Fruit fly (Drosophila melanogaster) whole organism, embryonic: ENCODE results near the gene CG46311.

ENCODE experiments used
- Ada2b ChIP-seq: fragments of 200-800 bp; sonication (Bioruptor generic); IDR thresholded peaks from 2 replicates; pipeline ENCODE4 v1.3.6; 2022; ENCODE audit warnings: missing biosample characterization, missing genetic modification characterization
- Atf6 ChIP-seq: fragments of 200-800 bp; sonication (Bioruptor generic); IDR thresholded peaks from 2 replicates; pipeline ENCODE4 v1.3.6; 2022; ENCODE audit warnings: missing biosample characterization, missing genetic modification characterization
- Awh ChIP-seq: fragments of 200-800 bp; sonication (Bioruptor generic); IDR thresholded peaks from 2 replicates; pipeline ENCODE4, ENCODE4 v1.3.6; 2022; ENCODE audit warnings: missing biosample characterization, missing genetic modification characterization
- BEAF-32 ChIP-seq: fragments of 200-800 bp; sonication (Bioruptor generic); optimal IDR thresholded peaks from 3 replicates; lab custom pipeline; 2017; ENCODE audit warnings: missing biosample characterization, missing genetic modification characterization, mild to moderate bottlenecking, moderate library complexity, missing genetic modification reagents
- Blimp-1 ChIP-seq: fragments of 200-800 bp; sonication (Bioruptor generic); optimal IDR thresholded peaks from 3 replicates; lab custom pipeline; 2018; ENCODE audit warnings: missing biosample characterization, missing genetic modification characterization, mild to moderate bottlenecking, moderate library complexity, missing genetic modification reagents
- CG10366 ChIP-seq: fragments of 200-800 bp; sonication (Bioruptor generic); IDR thresholded peaks from 2 replicates; pipeline ENCODE4 v1.3.6; 2022; ENCODE audit warnings: missing biosample characterization, missing genetic modification characterization
- CG12942 ChIP-seq: fragments of 200-800 bp; sonication (Bioruptor generic); optimal IDR thresholded peaks from 3 replicates; lab custom pipeline; 2016; ENCODE audit warnings: missing biosample characterization, missing genetic modification characterization
- CG14860 ChIP-seq: fragments of 200-800 bp; sonication (Bioruptor generic); IDR thresholded peaks from 3 replicates; pipeline ENCODE4 v1.3.6; 2022; ENCODE audit warnings: missing biosample characterization, missing genetic modification characterization; ENCODE audit not compliant: partially characterized antibody
- CG15696 ChIP-seq: fragments of 200-800 bp; sonication (Bioruptor generic); optimal IDR thresholded peaks from 2 replicates; lab custom pipeline; 2019; ENCODE audit warnings: missing biosample characterization, mild to moderate bottlenecking, missing genetic modification characterization, moderate library complexity
- CG17361 ChIP-seq: fragments of 200-800 bp; sonication (Bioruptor generic); IDR thresholded peaks from 3 replicates; pipeline ENCODE4 v1.3.6; 2022; ENCODE audit warnings: missing biosample characterization, missing genetic modification characterization
- CG1832 ChIP-seq: fragments of 200-800 bp; sonication (Bioruptor generic); optimal IDR thresholded peaks from 2 replicates; lab custom pipeline; 2017; ENCODE audit warnings: missing biosample characterization, mild to moderate bottlenecking, missing genetic modification characterization, inconsistent platforms
- CG18619 ChIP-seq: fragments of 200-800 bp; sonication (Bioruptor generic); optimal IDR thresholded peaks from 3 replicates; lab custom pipeline; 2017; ENCODE audit warnings: missing biosample characterization, mild to moderate bottlenecking, missing genetic modification characterization
- CG3065 ChIP-seq: fragments of 200-800 bp; sonication (Bioruptor generic); optimal IDR thresholded peaks from 2 replicates; lab custom pipeline; 2016; ENCODE audit warnings: missing biosample characterization, missing genetic modification characterization
- CG32772 ChIP-seq: fragments of 200-800 bp; sonication (Bioruptor generic); IDR thresholded peaks from 2 replicates; pipeline ENCODE4 v1.3.6; 2022; ENCODE audit warnings: missing biosample characterization, missing genetic modification characterization
- CG34376 ChIP-seq: fragments of 200-800 bp; sonication (Bioruptor generic); optimal IDR thresholded peaks from 2 replicates; lab custom pipeline; 2018; ENCODE audit warnings: missing biosample characterization, mild to moderate bottlenecking, missing genetic modification characterization
- CG34422 ChIP-seq: fragments of 200-800 bp; sonication (Bioruptor generic); IDR thresholded peaks from 3 replicates; pipeline ENCODE4 v1.3.6; 2022; ENCODE audit warnings: missing biosample characterization, missing genetic modification characterization
- CG3726 ChIP-seq: fragments of 200-800 bp; sonication (Bioruptor generic); IDR thresholded peaks from 3 replicates; pipeline ENCODE4, ENCODE4 v1.3.6; 2022; ENCODE audit warnings: missing biosample characterization, missing genetic modification characterization
- CG3847 ChIP-seq: fragments of 200-800 bp; sonication (Bioruptor generic); IDR thresholded peaks from 2 replicates; pipeline ENCODE4 v1.3.6; 2022; ENCODE audit warnings: missing biosample characterization, missing genetic modification characterization
- CG4617 ChIP-seq: fragments of 200-800 bp; sonication (Bioruptor generic); optimal IDR thresholded peaks from 3 replicates; lab custom pipeline; 2016; ENCODE audit warnings: missing biosample characterization, missing genetic modification characterization, borderline replicate concordance
- CG4730 ChIP-seq: fragments of 200-800 bp; sonication (Bioruptor generic); IDR thresholded peaks from 2 replicates; pipeline ENCODE4 v1.3.6; 2022; ENCODE audit warnings: missing biosample characterization, missing genetic modification characterization
- CG6765 ChIP-seq: fragments of 200-800 bp; sonication (Bioruptor generic); optimal IDR thresholded peaks from 3 replicates; lab custom pipeline; 2017; ENCODE audit warnings: missing biosample characterization, mild to moderate bottlenecking, missing genetic modification characterization
- CG6791 ChIP-seq: fragments of 200-800 bp; sonication (Bioruptor generic); IDR thresholded peaks from 3 replicates; pipeline ENCODE4 v1.3.6; 2022; ENCODE audit warnings: missing biosample characterization, missing genetic modification characterization; ENCODE audit not compliant: partially characterized antibody
- Dbx ChIP-seq: fragments of 200-800 bp; sonication (Bioruptor generic); IDR thresholded peaks from 3 replicates; pipeline ENCODE4 v1.3.6; 2022; ENCODE audit warnings: missing biosample characterization, missing genetic modification characterization
- Hmr ChIP-seq: fragments of 200-800 bp; sonication (Bioruptor generic); optimal IDR thresholded peaks from 3 replicates; lab custom pipeline; 2017; ENCODE audit warnings: mild to moderate bottlenecking, missing biosample characterization, missing genetic modification reagents, missing genetic modification characterization
- MESR4 ChIP-seq: fragments of 200-800 bp; sonication (Bioruptor generic); optimal IDR thresholded peaks from 2 replicates; lab custom pipeline; 2018; ENCODE audit warnings: missing biosample characterization, mild to moderate bottlenecking, missing genetic modification characterization, moderate library complexity
- Rx ChIP-seq: fragments of 200-800 bp; sonication (Bioruptor generic); IDR thresholded peaks from 2 replicates; pipeline ENCODE4 v1.3.6; 2022; ENCODE audit warnings: missing biosample characterization, missing genetic modification characterization
- Sox102F ChIP-seq: fragments of 200-800 bp; sonication (Bioruptor generic); optimal IDR thresholded peaks from 2 replicates; lab custom pipeline; 2018; ENCODE audit warnings: missing biosample characterization, mild to moderate bottlenecking, missing genetic modification characterization, moderate library complexity
- Spps ChIP-seq: fragments of 200-800 bp; sonication (Bioruptor generic); optimal IDR thresholded peaks from 2 replicates; lab custom pipeline; 2018; ENCODE audit warnings: missing biosample characterization, mild to moderate bottlenecking, missing genetic modification characterization
- YL-1 ChIP-seq: fragments of 200-800 bp; sonication (Bioruptor generic); optimal IDR thresholded peaks from 3 replicates; lab custom pipeline; 2017; ENCODE audit warnings: missing biosample characterization, mild to moderate bottlenecking, missing genetic modification characterization
- abd-A ChIP-seq: fragments of 200-800 bp; sonication (Bioruptor generic); optimal IDR thresholded peaks from 3 replicates; lab custom pipeline; 2019; ENCODE audit warnings: missing biosample characterization, mild to moderate bottlenecking, missing genetic modification characterization, moderate library complexity
- amos ChIP-seq: fragments of 200-800 bp; sonication (Bioruptor generic); IDR thresholded peaks from 2 replicates; pipeline ENCODE4 v1.3.6; 2022; ENCODE audit warnings: missing biosample characterization, missing genetic modification characterization; ENCODE audit not compliant: partially characterized antibody
- bbx ChIP-seq: fragments of 200-800 bp; sonication (Bioruptor generic); IDR thresholded peaks from 2 replicates; pipeline ENCODE4 v1.3.6; 2022; ENCODE audit warnings: missing biosample characterization, missing genetic modification characterization; ENCODE audit not compliant: partially characterized antibody
- cg ChIP-seq: fragments of 200-800 bp; sonication (Bioruptor generic); optimal IDR thresholded peaks from 3 replicates; lab custom pipeline; 2019; ENCODE audit warnings: missing biosample characterization, mild to moderate bottlenecking, missing genetic modification characterization, moderate library complexity
- eve ChIP-seq, 2 experiments: fragments of >200 bp; optimal IDR thresholded peaks; 2 replicates each; lab custom pipeline; 2017; ENCODE audit warnings: missing biosample characterization in 2 of 2, missing genetic modification characterization in 2 of 2
- mirr ChIP-seq: fragments of 200-800 bp; sonication (Bioruptor generic); optimal IDR thresholded peaks from 3 replicates; lab custom pipeline; 2018; ENCODE audit warnings: missing biosample characterization, mild to moderate bottlenecking, missing genetic modification characterization
- mld ChIP-seq: fragments of 200-800 bp; sonication (Bioruptor generic); IDR thresholded peaks from 3 replicates; pipeline ENCODE4 v1.3.6; 2022; ENCODE audit warnings: missing biosample characterization, missing genetic modification characterization; ENCODE audit not compliant: partially characterized antibody
- nmo ChIP-seq: fragments of 200-800 bp; sonication (Bioruptor generic); optimal IDR thresholded peaks from 2 replicates; lab custom pipeline; 2018; ENCODE audit warnings: missing biosample characterization, mild to moderate bottlenecking, missing genetic modification characterization, moderate library complexity
- nom ChIP-seq: fragments of 200-800 bp; sonication (Bioruptor generic); optimal IDR thresholded peaks from 2 replicates; lab custom pipeline; 2017; ENCODE audit warnings: missing biosample characterization, missing genetic modification characterization, mild to moderate bottlenecking, moderate library complexity, missing genetic modification reagents
- pfk ChIP-seq: fragments of 200-800 bp; sonication (Bioruptor generic); optimal IDR thresholded peaks from 2 replicates; lab custom pipeline; 2018; ENCODE audit warnings: missing biosample characterization, mild to moderate bottlenecking, missing genetic modification characterization, moderate library complexity
- psq ChIP-seq: fragments of 200-800 bp; sonication (Bioruptor generic); optimal IDR thresholded peaks from 2 replicates; lab custom pipeline; 2017; ENCODE audit warnings: missing biosample characterization, missing genetic modification characterization
- repo ChIP-seq: fragments of 200-800 bp; sonication (Bioruptor generic); optimal IDR thresholded peaks from 2 replicates; lab custom pipeline; 2016; ENCODE audit warnings: missing biosample characterization, missing genetic modification characterization
- rib ChIP-seq: fragments of 200-800 bp; sonication (Bioruptor generic); IDR thresholded peaks from 2 replicates; pipeline ENCODE4 v1.3.6; 2022; ENCODE audit warnings: missing biosample characterization, missing genetic modification characterization
- sens ChIP-seq: fragments of 200-800 bp; sonication (Bioruptor generic); peaks from one replicate; lab custom pipeline; 2016; ENCODE audit warnings: missing biosample characterization, missing genetic modification characterization
- sna ChIP-seq: fragments of 200-800 bp; sonication (Bioruptor generic); IDR thresholded peaks from 2 replicates; pipeline ENCODE4 v1.3.6; 2022; ENCODE audit warnings: missing biosample characterization, missing genetic modification characterization; ENCODE audit not compliant: partially characterized antibody
- sqz ChIP-seq: fragments of 200-800 bp; sonication (Bioruptor generic); optimal IDR thresholded peaks from 3 replicates; lab custom pipeline; 2018; ENCODE audit warnings: missing biosample characterization, mild to moderate bottlenecking, missing genetic modification characterization
- sr ChIP-seq: fragments of 200-800 bp; sonication (Bioruptor generic); IDR thresholded peaks from 3 replicates; pipeline ENCODE4 v1.3.6; 2022; ENCODE audit warnings: missing biosample characterization, missing genetic modification characterization
- sug ChIP-seq: fragments of 200-800 bp; optimal IDR thresholded peaks from 2 replicates; lab custom pipeline; 2019; ENCODE audit warnings: missing biosample characterization, mild to moderate bottlenecking, missing genetic modification characterization, moderate library complexity
- tna ChIP-seq: fragments of 200-800 bp; sonication (Bioruptor generic); IDR thresholded peaks from 2 replicates; pipeline ENCODE4 v1.3.6; 2022; ENCODE audit warnings: missing biosample characterization, missing genetic modification characterization; ENCODE audit not compliant: partially characterized antibody
- tx ChIP-seq: fragments of 200-800 bp; sonication (Bioruptor generic); optimal IDR thresholded peaks from 2 replicates; lab custom pipeline; 2016; ENCODE audit warnings: missing biosample characterization, missing genetic modification characterization

The CG46311 gene

dm6 chrX:13611884-13612283 is 48.3 kb downstream of the CG46311 start, which contains the start of the genes Ndc80 and BthD (continued):
- TF ChIP-seq CG12942 (GFP tag; lab: Kevin White, UChicago) (no peak), eve (GFP tag; optimal IDR thresholded peaks at IDR 0.05; lab: Kevin White, UChicago) (no peak), CG6791 (peak; percentile 48; the same call in 2 of the 3 replicates), CG10366 (no peak), mirr (GFP tag; lab: Kevin White, UChicago) (no peak), CG6765 (GFP tag; lab: Kevin White, UChicago) (no peak), CG15696 (tag; lab: Kevin White, UChicago) (no peak), amos (peak; percentile 70), tx (GFP tag; lab: Kevin White, UChicago) (no peak), tna (GFP tag; lab: Robert Waterston, UW) (peak; percentile 58; the same call in 1 of the 2 replicates), CG14860 (GFP tag; lab: Robert Waterston, UW) (peak; percentile 46; the same call in 1 of the 3 replicates), nmo (GFP tag; lab: Kevin White, UChicago) (peak; percentile 14), BEAF-32 (GFP tag; lab: Kevin White, UChicago) (peak; percentile 71), mld (GFP tag; lab: Robert Waterston, UW) (0 out of 3 replicates have a peak, but pooled peaks have one; percentile 47), Dbx (GFP tag; lab: Robert Waterston, UW) (no peak)
- TF ChIP-seq, all 482 proteins: peak for 61

dm6 chrX:13615992-13616391 is 52.4 kb downstream of the CG46311 start:
- no peak for TF ChIP-seq CG3847 (GFP tag; lab: Robert Waterston, UW)
- TF ChIP-seq MESR4 (GFP tag; lab: Kevin White, UChicago): peak; percentile 97
- no peak for TF ChIP-seq CG17361 (GFP tag; lab: Robert Waterston, UW)
- TF ChIP-seq CG3726 (GFP tag; lab: Robert Waterston, UW): no peak
- peak; percentile 67 for TF ChIP-seq pfk (GFP tag; lab: Kevin White, UChicago)
- peak; percentile 15 for TF ChIP-seq sens
- peak; percentile 58 for TF ChIP-seq psq (GFP tag; lab: Kevin White, UChicago)
- TF ChIP-seq Spps (tag; lab: Kevin White, UChicago): no peak
- TF ChIP-seq Blimp-1 (GFP tag; lab: Kevin White, UChicago): no peak
- no peak for TF ChIP-seq CG4730 (GFP tag; lab: Robert Waterston, UW)
- peak; percentile 85 for TF ChIP-seq sqz
- TF ChIP-seq CG1832: no peak
- TF ChIP-seq CG18619 (GFP tag; lab: Kevin White, UChicago): no peak
- TF ChIP-seq CG34376 (GFP tag; lab: Kevin White, UChicago): peak; percentile 7
- peak; percentile 29; the same call in 1 of the 3 replicates for TF ChIP-seq CG34422 (GFP tag; lab: Robert Waterston, UW)
- TF ChIP-seq Sox102F: no peak
- TF ChIP-seq cg (GFP tag; lab: Kevin White, UChicago): peak; percentile 81
- TF ChIP-seq CG3065 (GFP tag; lab: Kevin White, UChicago): peak; percentile 71
- TF ChIP-seq Awh: no peak
- no peak for TF ChIP-seq Rx (GFP tag; lab: Robert Waterston, UW)
- TF ChIP-seq repo: no peak
- peak; percentile 8; the same call in 1 of the 2 replicates for TF ChIP-seq bbx (GFP tag; lab: Robert Waterston, UW)
- peak; percentile 24; the same call in 1 of the 2 replicates for TF ChIP-seq CG32772 (GFP tag; lab: Robert Waterston, UW)
- peak; percentile 33 for TF ChIP-seq YL-1 (GFP tag; lab: Kevin White, UChicago)
- no peak for TF ChIP-seq Hmr (GFP tag; lab: Kevin White, UChicago)
- TF ChIP-seq Atf6 (GFP tag; lab: Robert Waterston, UW): 0 out of 2 replicates have a peak, but pooled peaks have one; percentile 39
- TF ChIP-seq rib (GFP tag; lab: Robert Waterston, UW): 0 out of 2 replicates have a peak, but pooled peaks have one; percentile 22
- peak; percentile 84 for TF ChIP-seq sug (tag; lab: Kevin White, UChicago)
- TF ChIP-seq Ada2b (GFP tag; lab: Robert Waterston, UW): no peak
- TF ChIP-seq sna (GFP tag; lab: Robert Waterston, UW): 0 out of 2 replicates have a peak, but pooled peaks have one; percentile 17
- no peak for TF ChIP-seq abd-A
- peak; percentile 85 for TF ChIP-seq CG4617 (GFP tag; lab: Kevin White, UChicago)
- TF ChIP-seq sr (GFP tag; lab: Robert Waterston, UW): 0 out of 3 replicates have a peak, but pooled peaks have one; percentile 13
- peak; percentile 77 for TF ChIP-seq nom
